Worm (Caenorhabditis elegans) whole organism, mixed stage, embryonic: ENCODE measurements around the gene T08D10.4.

ENCODE experiments used
- M03D4.4 ChIP-seq: sonication (generic microtip); optimal IDR thresholded peaks from 2 replicates; lab custom pipeline; 2017; ENCODE audit warnings: mild to moderate bottlenecking, missing genetic modification characterization, missing compliant biosample characterization
- ceh-39 ChIP-seq: fragments of 150-350 bp; optimal IDR thresholded peaks from 2 replicates; lab custom pipeline; 2014; ENCODE audit warnings: missing biosample characterization, missing genetic modification characterization
- ceh-83 ChIP-seq: fragments of 200-800 bp; sonication (Bioruptor generic); optimal IDR thresholded peaks from 2 replicates; lab custom pipeline; 2018; ENCODE audit warnings: mild to moderate bottlenecking, missing genetic modification characterization, missing compliant biosample characterization
- drap-1 ChIP-seq: fragments of 200-800 bp; sonication (Bioruptor generic); optimal IDR thresholded peaks from 3 replicates; lab custom pipeline; 2018; ENCODE audit warnings: mild to moderate bottlenecking, missing genetic modification characterization, missing compliant biosample characterization
- elt-1 ChIP-seq: sonication (generic microtip); optimal IDR thresholded peaks from 2 replicates; lab custom pipeline; 2017; ENCODE audit warnings: missing genetic modification characterization, mild to moderate bottlenecking, missing compliant biosample characterization, antibody characterized with exemption, moderate library complexity, borderline replicate concordance; ENCODE audit not compliant: insufficient read depth
- elt-3 ChIP-seq: fragments of 150-350 bp; optimal IDR thresholded peaks from 2 replicates; lab custom pipeline; 2014; ENCODE audit warnings: missing biosample characterization, missing genetic modification characterization
- flh-1 ChIP-seq: fragments of 200-800 bp; sonication (Bioruptor generic); optimal IDR thresholded peaks from 2 replicates; lab custom pipeline; 2018; ENCODE audit warnings: mild to moderate bottlenecking, missing genetic modification characterization, moderate library complexity, missing compliant biosample characterization
- ham-2 ChIP-seq: fragments of 200-800 bp; sonication (Bioruptor generic); optimal IDR thresholded peaks from 2 replicates; lab custom pipeline; 2018; ENCODE audit warnings: mild to moderate bottlenecking, missing genetic modification characterization, missing compliant biosample characterization
- hlh-1 ChIP-seq: fragments of 150-350 bp; optimal IDR thresholded peaks from 2 replicates; lab custom pipeline; 2014; ENCODE audit warnings: missing biosample characterization, missing genetic modification reagents, missing genetic modification characterization
- lin-13 ChIP-seq: fragments of 150-350 bp; optimal IDR thresholded peaks from 2 replicates; lab custom pipeline; 2014; ENCODE audit warnings: missing biosample characterization, missing genetic modification characterization
- lin-32 ChIP-seq: fragments of 200-800 bp; sonication (Bioruptor generic); optimal IDR thresholded peaks from 2 replicates; lab custom pipeline; 2018; ENCODE audit warnings: mild to moderate bottlenecking, missing genetic modification characterization, missing compliant biosample characterization
- lsy-2 ChIP-seq: fragments of 150-350 bp; optimal IDR thresholded peaks from 2 replicates; lab custom pipeline; 2014; ENCODE audit warnings: missing biosample characterization, missing genetic modification characterization
- mab-5 ChIP-seq: fragments of 150-350 bp; optimal IDR thresholded peaks from 2 replicates; lab custom pipeline; 2014; ENCODE audit warnings: missing biosample characterization, missing genetic modification characterization
- mls-2 ChIP-seq: sonication (generic microtip); optimal IDR thresholded peaks from 2 replicates; lab custom pipeline; 2016; ENCODE audit warnings: mild to moderate bottlenecking, missing genetic modification characterization, moderate library complexity, missing compliant biosample characterization
- nhr-12 ChIP-seq: fragments of 150-350 bp; optimal IDR thresholded peaks from 2 replicates; lab custom pipeline; 2014; ENCODE audit warnings: missing biosample characterization, missing genetic modification characterization
- nhr-2 ChIP-seq: fragments of 150-350 bp; optimal IDR thresholded peaks from 2 replicates; lab custom pipeline; 2014; ENCODE audit warnings: missing biosample characterization, missing genetic modification characterization
- nhr-237 ChIP-seq: fragments of 150-350 bp; optimal IDR thresholded peaks from 2 replicates; lab custom pipeline; 2014; ENCODE audit warnings: missing biosample characterization, missing genetic modification characterization
- nhr-28 ChIP-seq: fragments of 150-350 bp; optimal IDR thresholded peaks from 2 replicates; lab custom pipeline; 2014; ENCODE audit warnings: missing biosample characterization, missing genetic modification characterization
- nhr-76 ChIP-seq: sonication (generic microtip); optimal IDR thresholded peaks from 2 replicates; lab custom pipeline; 2017; ENCODE audit warnings: missing biosample characterization, missing genetic modification characterization
- pha-4 ChIP-seq: fragments of 150-350 bp; optimal IDR thresholded peaks from 2 replicates; lab custom pipeline; 2018; ENCODE audit warnings: missing biosample characterization, missing genetic modification reagents, missing genetic modification characterization
- snpc-4 ChIP-seq: fragments of 150-350 bp; optimal IDR thresholded peaks from 2 replicates; lab custom pipeline; 2014; ENCODE audit warnings: missing biosample characterization, missing genetic modification characterization
- sptf-1 ChIP-seq: sonication (generic microtip); optimal IDR thresholded peaks from 2 replicates; lab custom pipeline; 2017; ENCODE audit warnings: mild to moderate bottlenecking, missing genetic modification characterization, moderate library complexity, missing compliant biosample characterization
- tbx-8 ChIP-seq: fragments of 200-800 bp; sonication (Bioruptor generic); optimal IDR thresholded peaks from 2 replicates; lab custom pipeline; 2018; ENCODE audit warnings: mild to moderate bottlenecking, missing genetic modification characterization, moderate library complexity, missing compliant biosample characterization
- unc-39 ChIP-seq: fragments of 150-350 bp; optimal IDR thresholded peaks from 2 replicates; lab custom pipeline; 2014; ENCODE audit warnings: missing biosample characterization, missing genetic modification characterization
- unc-62 ChIP-seq: fragments of 150-350 bp; optimal IDR thresholded peaks from 2 replicates; lab custom pipeline; 2014; ENCODE audit warnings: missing biosample characterization, missing genetic modification reagents, missing genetic modification characterization
- ztf-11 ChIP-seq: fragments of 150-350 bp; optimal IDR thresholded peaks from 2 replicates; lab custom pipeline; 2014; ENCODE audit warnings: missing biosample characterization, missing genetic modification characterization

Gene T08D10.4

DNA sequence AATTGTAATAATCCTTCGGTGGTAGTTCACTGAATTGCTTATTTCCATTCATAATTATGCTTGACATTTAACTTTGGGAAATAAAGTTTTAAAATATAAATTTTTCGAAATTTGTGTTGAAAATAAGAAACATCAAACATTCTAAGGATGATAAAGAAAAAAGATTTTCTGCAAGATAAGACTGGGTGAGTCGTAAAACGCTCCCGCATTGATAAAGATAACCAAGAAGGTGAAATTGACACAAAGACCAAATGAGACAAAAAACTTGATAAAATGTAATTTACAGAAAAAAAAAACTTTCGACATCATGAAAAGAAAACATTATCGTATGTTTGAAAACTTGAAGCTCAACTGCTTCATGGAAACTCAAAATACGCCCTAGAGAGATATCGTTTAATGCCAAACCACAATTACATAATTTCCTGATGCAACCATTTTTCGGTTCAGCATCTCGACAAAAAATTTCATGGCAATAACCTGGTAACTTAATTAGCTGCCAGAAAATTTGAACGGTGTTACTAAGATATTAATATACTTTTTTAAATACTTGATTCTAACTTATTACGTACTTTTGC, 15.0 kb upstream of the T08D10.4 start:
- TF ChIP-seq ceh-83 (no peak), M03D4.4 (tag; lab: Kevin White, UChicago) (no peak), elt-1 (tag; lab: Kevin White, UChicago) (no peak), nhr-237 (no peak), hlh-1 (tag; lab: Kevin White, UChicago) (no peak), snpc-4 (tag; lab: Kevin White, UChicago) (no peak), nhr-12 (tag; lab: Kevin White, UChicago) (no peak), flh-1 (GFP tag; lab: Kevin White, UChicago) (no peak)

DNA sequence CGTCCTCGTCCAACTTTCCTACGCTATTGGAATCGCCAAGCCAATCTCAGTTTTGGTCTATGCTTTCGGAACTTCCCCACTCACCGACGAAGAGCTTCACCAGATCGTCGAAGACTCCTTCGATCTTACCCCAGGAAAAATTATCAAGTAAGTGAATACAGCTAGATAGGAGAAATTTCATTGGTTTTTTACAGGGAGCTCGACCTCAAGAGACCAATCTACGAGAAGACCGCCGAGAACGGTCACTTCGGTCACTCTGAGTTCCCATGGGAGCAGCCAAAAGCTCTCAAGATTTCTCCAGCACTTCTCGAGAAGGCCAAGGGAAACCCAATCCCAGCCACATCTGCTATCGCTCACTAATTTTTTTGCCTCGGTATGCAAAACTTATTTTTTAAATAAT, 13.9 kb upstream of the T08D10.4 start:
- TF ChIP-seq snpc-4 (tag; lab: Kevin White, UChicago) (no peak), tbx-8 (GFP tag; lab: Kevin White, UChicago) (no peak), nhr-2 (tag; lab: Kevin White, UChicago) (no peak), hlh-1 (tag; lab: Kevin White, UChicago) (no peak)
- TF ChIP-seq, all 35 proteins: peak for 0

DNA sequence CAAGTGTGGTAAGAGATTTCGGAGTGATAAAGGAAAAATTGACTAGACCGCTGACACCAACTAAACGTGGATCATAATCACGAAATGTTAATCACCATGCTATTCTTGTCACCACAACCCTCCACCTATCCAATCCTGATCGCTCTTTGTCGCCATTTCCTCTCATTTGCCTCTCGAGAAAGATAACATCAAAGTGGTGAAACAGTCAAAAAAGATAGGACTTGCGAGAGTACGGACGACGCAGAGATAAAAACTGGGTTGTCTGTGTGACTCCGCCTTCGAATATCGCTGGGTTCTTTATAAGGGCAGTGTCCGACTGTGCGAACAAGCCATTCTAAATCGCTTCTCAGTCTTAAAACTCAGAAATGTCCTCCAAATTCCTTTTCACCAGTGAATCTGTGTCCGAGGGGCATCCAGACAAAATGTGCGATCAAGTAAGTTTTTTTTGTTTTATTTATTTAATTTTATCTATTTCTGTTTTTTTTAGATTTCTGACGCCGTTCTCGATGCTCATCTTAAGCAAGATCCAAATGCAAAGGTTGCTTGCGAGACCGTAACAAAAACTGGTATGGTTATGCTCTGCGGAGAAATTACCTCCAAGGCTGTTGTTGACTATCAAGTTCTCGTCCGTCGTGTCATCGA, 12.7 kb upstream of the T08D10.4 start, which contains the start of gene sams-1:
sams-1 (plus strand) TSS at position 300 of the 642 bp plus-strand sequence.
- TF ChIP-seq elt-1 (tag; lab: Kevin White, UChicago), result peak; percentile 75
- TF ChIP-seq M03D4.4 (tag; lab: Kevin White, UChicago), result no peak
- no peak for TF ChIP-seq lin-13

DNA sequence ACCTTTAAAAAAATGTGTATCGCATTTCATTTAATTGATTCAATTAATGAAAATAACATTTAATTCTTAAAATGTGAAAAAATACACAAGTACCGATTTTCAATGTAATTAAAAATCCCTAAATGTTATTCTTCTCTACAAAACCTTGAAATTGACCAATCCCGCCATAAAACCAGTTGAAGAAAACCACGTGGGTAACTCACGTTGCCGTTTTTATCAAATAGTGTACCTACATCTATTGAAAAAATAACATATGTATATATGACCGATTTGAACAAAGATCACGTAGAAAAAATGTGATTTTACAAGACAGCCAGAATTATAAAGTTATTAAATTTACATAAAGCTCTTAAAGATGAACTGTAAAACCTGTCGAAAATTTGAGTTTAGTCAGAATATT, 12.0 kb upstream of the T08D10.4 start:
- TF ChIP-seq ztf-11 (no peak), tbx-8 (GFP tag; lab: Kevin White, UChicago) (no peak), unc-39 (tag; lab: Kevin White, UChicago) (no peak), mls-2 (tag; lab: Kevin White, UChicago) (no peak), M03D4.4 (tag; lab: Kevin White, UChicago) (no peak), ceh-39 (tag; lab: Kevin White, UChicago) (no peak), lin-32 (GFP tag; lab: Kevin White, UChicago) (no peak), lsy-2 (tag; lab: Kevin White, UChicago) (no peak), sptf-1 (tag; lab: Kevin White, UChicago) (no peak), lin-13 (no peak), nhr-237 (no peak), snpc-4 (tag; lab: Kevin White, UChicago) (no peak), elt-3 (tag; lab: Kevin White, UChicago) (no peak)

DNA sequence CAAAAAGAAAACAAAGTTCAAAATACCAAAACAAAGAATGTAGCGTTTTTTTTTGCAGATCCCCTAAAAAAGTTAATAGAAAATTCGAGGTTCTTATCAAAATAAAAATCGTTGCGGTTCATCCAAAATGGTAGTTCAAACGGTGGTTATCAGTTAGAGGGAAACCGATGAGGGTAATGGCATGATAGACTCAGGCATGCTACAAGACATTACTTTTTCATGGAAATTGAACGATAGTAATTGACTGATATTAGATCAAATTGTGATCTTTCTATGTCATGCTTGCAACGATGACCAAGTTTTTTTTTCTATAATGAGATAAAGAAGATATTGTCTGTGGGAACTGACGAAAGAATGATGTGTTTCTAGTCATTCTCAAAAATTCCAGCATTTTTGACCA, 11.4 kb upstream of the T08D10.4 start:
- TF ChIP-seq pha-4 (tag; lab: Kevin White, UChicago) (no peak), nhr-28 (tag; lab: Kevin White, UChicago) (no peak), drap-1 (no peak), ceh-39 (tag; lab: Kevin White, UChicago) (no peak), flh-1 (GFP tag; lab: Kevin White, UChicago) (no peak), elt-3 (tag; lab: Kevin White, UChicago) (no peak), snpc-4 (tag; lab: Kevin White, UChicago) (no peak), mab-5 (no peak), hlh-1 (tag; lab: Kevin White, UChicago) (no peak)

DNA sequence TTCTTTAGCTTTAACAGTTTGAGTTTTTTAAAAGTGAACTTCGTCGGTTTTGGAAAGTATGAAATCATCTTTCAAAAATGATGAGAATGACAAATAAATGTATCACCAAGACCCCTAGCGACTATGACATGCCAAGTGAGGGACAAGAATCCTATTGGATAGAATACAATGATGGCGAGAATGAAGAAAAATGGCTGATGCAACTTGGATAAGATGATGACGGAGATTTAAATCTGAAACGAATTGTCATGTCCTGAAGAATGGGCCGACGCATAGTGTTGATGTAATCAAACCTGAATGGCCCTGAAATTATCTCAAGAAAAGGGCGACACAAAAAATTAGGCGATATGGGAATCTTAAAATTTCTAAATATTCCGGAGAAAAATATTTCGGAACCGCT, 10.5 kb upstream of the T08D10.4 start:
- TF ChIP-seq unc-62 (GFP tag; lab: Kevin White, UChicago), result peak; percentile 21
- no peak for TF ChIP-seq lin-32 (GFP tag; lab: Kevin White, UChicago)
- peak; percentile 91 for TF ChIP-seq elt-1 (tag; lab: Kevin White, UChicago)

DNA sequence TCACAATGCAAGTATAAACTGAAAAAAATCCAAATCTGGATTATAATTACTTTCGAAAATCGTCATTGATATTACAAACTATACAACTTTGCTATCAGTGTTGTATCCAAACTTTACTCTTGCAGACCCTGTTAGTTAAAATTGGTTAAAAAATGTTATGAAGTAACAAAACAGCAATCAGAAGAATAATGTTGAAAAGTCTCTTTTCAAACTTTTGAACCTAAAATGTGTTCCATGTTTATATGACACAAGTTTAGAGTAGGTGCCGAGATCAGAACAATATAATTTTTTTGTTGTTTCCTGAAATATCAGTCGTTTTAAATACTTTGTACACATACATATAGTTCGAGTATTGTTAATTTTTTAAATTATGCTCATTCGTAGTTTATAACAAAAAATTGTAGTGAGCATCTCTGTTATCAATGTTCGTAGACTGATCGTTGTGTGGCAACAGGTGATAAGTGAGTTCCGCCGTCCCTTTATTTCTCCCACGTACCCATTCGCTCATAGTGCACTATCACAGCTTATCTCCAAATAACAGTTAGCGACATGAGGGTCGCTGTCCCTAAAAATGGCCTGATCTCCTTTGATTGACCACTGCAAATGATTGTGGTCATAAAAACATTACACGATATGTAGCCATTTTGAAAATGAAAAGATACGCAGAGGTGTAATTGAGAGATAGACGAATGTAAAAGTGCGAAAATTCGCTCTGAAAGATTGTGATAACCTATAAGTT, 9.1 kb upstream of the T08D10.4 start:
- TF ChIP-seq nhr-12 (tag; lab: Kevin White, UChicago), result no peak
- TF ChIP-seq pha-4 (tag; lab: Kevin White, UChicago), result no peak
- no peak for TF ChIP-seq ham-2
- no peak for TF ChIP-seq nhr-76
